Worm (Caenorhabditis elegans) whole organism, L1 larva: Measurements from ENCODE around the gene C16D9.4.

Experiments
- C04F5.9 ChIP-seq: sonication (generic microtip); optimal IDR thresholded peaks from 2 replicates; lab custom pipeline; 2016; ENCODE audit warnings: missing genetic modification characterization, missing compliant biosample characterization
- C16A3.4 ChIP-seq: fragments of 150-350 bp; optimal IDR thresholded peaks from 2 replicates; lab custom pipeline; 2014; ENCODE audit warnings: missing biosample characterization, missing genetic modification characterization
- blmp-1 ChIP-seq: fragments of 150-350 bp; optimal IDR thresholded peaks from 2 replicates; lab custom pipeline; 2014; ENCODE audit warnings: missing biosample characterization, missing genetic modification characterization
- ceh-8 ChIP-seq: fragments of 200-800 bp; sonication (Bioruptor generic); optimal IDR thresholded peaks from 2 replicates; lab custom pipeline; 2018; ENCODE audit warnings: mild to moderate bottlenecking, missing genetic modification characterization, moderate library complexity, missing compliant biosample characterization
- ces-1 ChIP-seq: fragments of 150-350 bp; optimal IDR thresholded peaks from 2 replicates; lab custom pipeline; 2014; ENCODE audit warnings: missing biosample characterization, missing genetic modification reagents, missing genetic modification characterization
- dpl-1 ChIP-seq, 3 experiments: fragments of 150-350 bp in 2 of 3; sonication (generic microtip) in 1 of 3; optimal IDR thresholded peaks; 2 replicates each; lab custom pipeline; 2014 to 2017; ENCODE audit warnings: missing biosample characterization in 3 of 3, missing genetic modification characterization in 3 of 3, missing genetic modification reagents in 3 of 3
- efl-1 ChIP-seq, 4 experiments: fragments of 150-350 bp; optimal IDR thresholded peaks in 3 of 4; peaks in 1 of 4; 1 replicate in 1 of 4; 2 replicates in 3 of 4; lab custom pipeline; 2014; ENCODE audit warnings: missing biosample characterization in 2 of 4, missing genetic modification characterization in 2 of 4, missing genetic modification reagents in 2 of 4
- efl-3 ChIP-seq: fragments of 200-800 bp; sonication (Bioruptor generic); optimal IDR thresholded peaks from 2 replicates; lab custom pipeline; 2018; ENCODE audit warnings: mild to moderate bottlenecking, missing genetic modification characterization, missing compliant biosample characterization
- egl-27 ChIP-seq, 2 experiments: fragments of 150-350 bp in 1 of 2; sonication (generic microtip); optimal IDR thresholded peaks; 3 replicates each; lab custom pipeline; 2017 to 2018; ENCODE audit warnings: missing biosample characterization in 2 of 2, missing genetic modification characterization in 2 of 2, missing genetic modification reagents in 2 of 2
- fkh-10 ChIP-seq: sonication (generic microtip); optimal IDR thresholded peaks from 2 replicates; lab custom pipeline; 2017; ENCODE audit warnings: missing biosample characterization, missing genetic modification reagents, missing genetic modification characterization
- fkh-4 ChIP-seq: sonication (generic microtip); optimal IDR thresholded peaks from 2 replicates; lab custom pipeline; 2016; ENCODE audit warnings: missing compliant biosample characterization, missing genetic modification characterization, borderline replicate concordance
- fkh-8 ChIP-seq: sonication (generic microtip); optimal IDR thresholded peaks from 2 replicates; lab custom pipeline; 2016; ENCODE audit warnings: mild to moderate bottlenecking, missing genetic modification characterization, missing compliant biosample characterization
- fos-1 ChIP-seq: fragments of 150-350 bp; optimal IDR thresholded peaks from 2 replicates; lab custom pipeline; 2014; ENCODE audit warnings: missing biosample characterization, missing genetic modification characterization
- grh-1 ChIP-seq: fragments of 200-800 bp; sonication (Bioruptor generic); IDR thresholded peaks from 2 replicates; pipeline ENCODE4 v1.3.6; 2022; ENCODE audit warnings: missing genetic modification reagents, missing genetic modification characterization, missing compliant biosample characterization
- lin-13 ChIP-seq: fragments of 150-350 bp; optimal IDR thresholded peaks from 2 replicates; lab custom pipeline; 2014; ENCODE audit warnings: missing biosample characterization, missing genetic modification reagents, missing genetic modification characterization
- lin-15B ChIP-seq: fragments of 150-350 bp; sonication (generic microtip); optimal IDR thresholded peaks from 3 replicates; lab custom pipeline; 2014; ENCODE audit warnings: missing biosample characterization, missing genetic modification characterization
- lin-35 ChIP-seq, 2 experiments: fragments of 150-350 bp; optimal IDR thresholded peaks; 2 replicates each; lab custom pipeline; 2014; ENCODE audit warnings: missing biosample characterization in 2 of 2, missing genetic modification characterization in 2 of 2, missing genetic modification reagents in 2 of 2
- lir-3 ChIP-seq: sonication (generic microtip); optimal IDR thresholded peaks from 2 replicates; lab custom pipeline; 2016; ENCODE audit warnings: mild to moderate bottlenecking, missing genetic modification characterization, moderate library complexity, missing compliant biosample characterization; ENCODE audit not compliant: poor library complexity
- lsy-2 ChIP-seq, 2 experiments: fragments of 150-350 bp; optimal IDR thresholded peaks; 2 replicates each; lab custom pipeline; 2014; ENCODE audit warnings: missing biosample characterization in 2 of 2, missing genetic modification characterization in 2 of 2
- mab-9 ChIP-seq: fragments of 200-800 bp; sonication (Bioruptor generic); IDR thresholded peaks from 2 replicates; pipeline ENCODE4 v1.3.6; 2022; ENCODE audit warnings: missing genetic modification reagents, missing genetic modification characterization, missing compliant biosample characterization
- nhr-11 ChIP-seq: fragments of 150-350 bp; optimal IDR thresholded peaks from 2 replicates; lab custom pipeline; 2014; ENCODE audit warnings: missing biosample characterization, missing genetic modification characterization
- nhr-19 ChIP-seq: fragments of 200-800 bp; sonication (Bioruptor generic); conservative IDR thresholded peaks from 2 replicates; pipeline ENCODE4 v1.3.6; 2022; ENCODE audit warnings: missing genetic modification characterization, missing compliant biosample characterization
- nhr-28 ChIP-seq: fragments of 150-350 bp; optimal IDR thresholded peaks from 2 replicates; lab custom pipeline; 2014; ENCODE audit warnings: missing biosample characterization, missing genetic modification characterization
- nhr-47 ChIP-seq: sonication (generic microtip); optimal IDR thresholded peaks from 2 replicates; lab custom pipeline; 2016; ENCODE audit warnings: mild to moderate bottlenecking, missing genetic modification characterization, moderate library complexity, missing compliant biosample characterization
- nhr-71 ChIP-seq: sonication (generic microtip); optimal IDR thresholded peaks from 2 replicates; lab custom pipeline; 2016; ENCODE audit warnings: mild to moderate bottlenecking, missing genetic modification characterization, moderate library complexity, missing compliant biosample characterization
- nhr-76 ChIP-seq: sonication (generic microtip); optimal IDR thresholded peaks from 2 replicates; lab custom pipeline; 2017; ENCODE audit warnings: missing biosample characterization, missing genetic modification characterization
- pax-3 ChIP-seq: fragments of 200-800 bp; sonication (Bioruptor generic); optimal IDR thresholded peaks from 2 replicates; lab custom pipeline; 2018; ENCODE audit warnings: mild to moderate bottlenecking, missing genetic modification characterization, moderate library complexity, missing compliant biosample characterization
- rnt-1 ChIP-seq: sonication (generic microtip); optimal IDR thresholded peaks from 2 replicates; lab custom pipeline; 2016; ENCODE audit warnings: mild to moderate bottlenecking, missing genetic modification characterization, moderate library complexity, missing compliant biosample characterization
- snpc-4 ChIP-seq: fragments of 150-350 bp; optimal IDR thresholded peaks from 2 replicates; lab custom pipeline; 2014; ENCODE audit warnings: missing biosample characterization, missing genetic modification characterization
- snu-23 ChIP-seq: sonication (generic microtip); optimal IDR thresholded peaks from 2 replicates; lab custom pipeline; 2016; ENCODE audit warnings: missing genetic modification characterization, missing compliant biosample characterization
- swsn-7 ChIP-seq: sonication (generic microtip); optimal IDR thresholded peaks from 2 replicates; lab custom pipeline; 2016; ENCODE audit warnings: missing genetic modification characterization, missing compliant biosample characterization
- tbx-2 ChIP-seq: sonication (generic microtip); optimal IDR thresholded peaks from 2 replicates; lab custom pipeline; 2016; ENCODE audit warnings: missing genetic modification characterization, missing compliant biosample characterization
- unc-86 ChIP-seq: sonication (generic microtip); optimal IDR thresholded peaks from 2 replicates; lab custom pipeline; 2016; ENCODE audit warnings: missing genetic modification characterization, missing compliant biosample characterization
- ztf-4 ChIP-seq: fragments of 150-350 bp; optimal IDR thresholded peaks from 2 replicates; lab custom pipeline; 2014; ENCODE audit warnings: missing biosample characterization, missing genetic modification characterization

The C16D9.4 gene

ce11 chrV:8226812-8227211 is 15.9 kb downstream of the C16D9.4 start, which contains the start of gene K07C11.10:
K07C11.10 (minus strand) TSS chrV:8226912.
- TF ChIP-seq fkh-8 (tag; lab: Kevin White, UChicago): peak; percentile 43
- no peak for TF ChIP-seq nhr-19 (GFP tag; lab: Robert Waterston, UW)
- no peak for TF ChIP-seq unc-86 (tag; lab: Kevin White, UChicago)
- no peak for TF ChIP-seq C16A3.4 (tag; lab: Kevin White, UChicago)
- TF ChIP-seq lin-13 (GFP tag; lab: Kevin White, UChicago): no peak
- TF ChIP-seq, all 84 proteins: peak for 1

- TF ChIP-seq egl-27 (tag; optimal IDR thresholded peaks at IDR 0.05; lab: Kevin White, UChicago): no peak
- no peak for TF ChIP-seq efl-1 (optimal IDR thresholded peaks at IDR 0.05; lab: Kevin White, UChicago)
- TF ChIP-seq efl-1 (GFP tag; optimal IDR thresholded peaks at IDR 0.05 in 1 of 2; lab: Kevin White, UChicago): peak in 1 of 2 experiments; percentile 36
These were observed 18.1 kb downstream of the C16D9.4 start, which contains the start of gene pax-1 for ce11 chrV:8224634-8225033. pax-1 (plus strand) TSS chrV:8224934.

- TF ChIP-seq mab-9 (GFP tag; lab: Robert Waterston, UW) (no peak), snu-23 (GFP tag; lab: Kevin White, UChicago) (no peak), ztf-4 (tag; lab: Kevin White, UChicago) (no peak), unc-86 (tag; lab: Kevin White, UChicago) (no peak), fkh-10 (GFP tag; lab: Kevin White, UChicago) (no peak), ceh-8 (GFP tag; lab: Kevin White, UChicago) (no peak), dpl-1 (GFP tag; optimal IDR thresholded peaks at IDR 0.05; lab: Kevin White, UChicago) (no peak), C04F5.9 (no peak), tbx-2 (tag; lab: Kevin White, UChicago) (no peak), fkh-4 (tag; lab: Kevin White, UChicago) (no peak), nhr-11 (tag; lab: Kevin White, UChicago) (no peak), efl-3 (no peak)
- TF ChIP-seq, all 84 proteins: peak for 0
These were observed 19.3 kb downstream of the C16D9.4 start for ce11 chrV:8223417-8223816.

ce11 chrV:8221083-8221538 is 21.6 kb downstream of the C16D9.4 start, which contains the start of the genes cogc-6 and air-1:
cogc-6 (minus strand) TSS chrV:8221316.
air-1 (plus strand) TSS chrV:8221488.
- TF ChIP-seq lir-3 (tag; lab: Kevin White, UChicago) (no peak), pax-3 (tag; lab: Kevin White, UChicago) (no peak), nhr-47 (tag; lab: Kevin White, UChicago) (peak; percentile 42), ces-1 (GFP tag; lab: Kevin White, UChicago) (no peak), C16A3.4 (tag; lab: Kevin White, UChicago) (peak; percentile 6), fos-1 (tag; lab: Kevin White, UChicago) (no peak), lsy-2 (tag; optimal IDR thresholded peaks at IDR 0.05; lab: Kevin White, UChicago) (peak in 1 of 2 experiments; percentile 52), swsn-7 (tag; lab: Kevin White, UChicago) (peak; percentile 15), grh-1 (no peak), dpl-1 (GFP tag; optimal IDR thresholded peaks at IDR 0.05; lab: Kevin White, UChicago) (peak; percentile 52 to 83 (median 77)), efl-1 (optimal IDR thresholded peaks at IDR 0.05; lab: Kevin White, UChicago) (peak; percentile 37 to 71), efl-1 (GFP tag; optimal IDR thresholded peaks at IDR 0.05 in 1 of 2; lab: Kevin White, UChicago) (peak; percentile 83 to 97), snpc-4 (peak; percentile 41), nhr-71 (peak; percentile 31), snu-23 (GFP tag; lab: Kevin White, UChicago) (peak; percentile 35), rnt-1 (peak; percentile 18), nhr-76 (tag; lab: Kevin White, UChicago) (no peak), lin-15B (no peak), lin-35 (GFP tag; optimal IDR thresholded peaks at IDR 0.05; lab: Kevin White, UChicago) (peak; percentile 57 to 87), nhr-28 (tag; lab: Kevin White, UChicago) (no peak), blmp-1 (tag; lab: Kevin White, UChicago) (peak; percentile 13)
